Fruit fly (Drosophila melanogaster) whole organism, embryonic: ENCODE results near the gene CG13380.

ENCODE experiments used
- ATbp ChIP-seq: fragments of 200-800 bp; sonication (Bioruptor generic); optimal IDR thresholded peaks from 2 replicates; lab custom pipeline; 2017; ENCODE audit warnings: missing biosample characterization, mild to moderate bottlenecking, missing genetic modification characterization, missing genetic modification reagents
- BEAF-32 ChIP-seq: fragments of 200-800 bp; sonication (Bioruptor generic); optimal IDR thresholded peaks from 3 replicates; lab custom pipeline; 2017; ENCODE audit warnings: missing biosample characterization, missing genetic modification characterization, mild to moderate bottlenecking, moderate library complexity, missing genetic modification reagents
- Bteb2 ChIP-seq: fragments of 200-800 bp; sonication (Bioruptor generic); optimal IDR thresholded peaks from 2 replicates; lab custom pipeline; 2016; ENCODE audit warnings: missing biosample characterization, missing genetic modification characterization
- CG13624 ChIP-seq: fragments of 200-800 bp; sonication (Bioruptor generic); optimal IDR thresholded peaks from 2 replicates; lab custom pipeline; 2016; ENCODE audit warnings: missing biosample characterization, missing genetic modification characterization
- CG13775 ChIP-seq: fragments of 200-800 bp; sonication (Bioruptor generic); optimal IDR thresholded peaks from 3 replicates; lab custom pipeline; 2017; ENCODE audit warnings: missing biosample characterization, mild to moderate bottlenecking, missing genetic modification characterization
- CG13894 ChIP-seq: fragments of 200-800 bp; sonication (Bioruptor generic); optimal IDR thresholded peaks from 3 replicates; lab custom pipeline; 2018; ENCODE audit warnings: missing biosample characterization, mild to moderate bottlenecking, missing genetic modification characterization, moderate library complexity
- CG14050 ChIP-seq: fragments of 200-800 bp; sonication (Bioruptor generic); IDR thresholded peaks from 3 replicates; pipeline ENCODE4 v1.3.6; 2022; ENCODE audit warnings: missing biosample characterization, missing genetic modification characterization
- CG14710 ChIP-seq: fragments of 200-800 bp; sonication (Bioruptor generic); optimal IDR thresholded peaks from 3 replicates; lab custom pipeline; 2019; ENCODE audit warnings: missing biosample characterization, mild to moderate bottlenecking, missing genetic modification characterization, moderate library complexity
- CG15514 ChIP-seq: fragments of 200-800 bp; sonication (Bioruptor generic); optimal IDR thresholded peaks from 3 replicates; lab custom pipeline; 2017; ENCODE audit warnings: missing biosample characterization, missing genetic modification characterization, mild to moderate bottlenecking, moderate library complexity, missing genetic modification reagents
- CG1602 ChIP-seq: fragments of 200-800 bp; sonication (Bioruptor generic); optimal IDR thresholded peaks from 3 replicates; lab custom pipeline; 2016; ENCODE audit warnings: missing biosample characterization, missing genetic modification characterization
- CG17568 ChIP-seq: fragments of 200-800 bp; sonication (Bioruptor generic); optimal IDR thresholded peaks from 2 replicates; lab custom pipeline; 2018; ENCODE audit warnings: missing biosample characterization, mild to moderate bottlenecking, missing genetic modification characterization, moderate library complexity
- CG17829 ChIP-seq: fragments of 200-800 bp; optimal IDR thresholded peaks from 2 replicates; lab custom pipeline; 2019; ENCODE audit warnings: missing biosample characterization, mild to moderate bottlenecking, missing genetic modification characterization, moderate library complexity
- CG17912 ChIP-seq: fragments of 200-800 bp; sonication (Bioruptor generic); optimal IDR thresholded peaks from 2 replicates; lab custom pipeline; 2018; ENCODE audit warnings: missing biosample characterization, mild to moderate bottlenecking, missing genetic modification characterization
- CG2712 ChIP-seq: fragments of 200-800 bp; optimal IDR thresholded peaks from 3 replicates; lab custom pipeline; 2019; ENCODE audit warnings: missing biosample characterization, mild to moderate bottlenecking, missing genetic modification characterization, moderate library complexity
- CG3163 ChIP-seq: fragments of 200-800 bp; sonication (Bioruptor generic); optimal IDR thresholded peaks from 3 replicates; lab custom pipeline; 2016; ENCODE audit warnings: missing biosample characterization, missing genetic modification characterization
- CG32532 ChIP-seq: fragments of 200-800 bp; sonication (Bioruptor generic); IDR thresholded peaks from 2 replicates; pipeline ENCODE4 v1.3.6; 2022; ENCODE audit warnings: missing biosample characterization, missing genetic modification characterization
- CG4730 ChIP-seq: fragments of 200-800 bp; sonication (Bioruptor generic); IDR thresholded peaks from 2 replicates; pipeline ENCODE4 v1.3.6; 2022; ENCODE audit warnings: missing biosample characterization, missing genetic modification characterization
- CG5245 ChIP-seq: fragments of 200-800 bp; sonication (Bioruptor generic); optimal IDR thresholded peaks from 3 replicates; lab custom pipeline; 2016; ENCODE audit warnings: missing biosample characterization, missing genetic modification characterization
- CG6254 ChIP-seq: fragments of 200-800 bp; sonication (Bioruptor generic); optimal IDR thresholded peaks from 3 replicates; lab custom pipeline; 2017; ENCODE audit warnings: mild to moderate bottlenecking, missing biosample characterization, missing genetic modification reagents, missing genetic modification characterization
- CG6765 ChIP-seq: fragments of 200-800 bp; sonication (Bioruptor generic); optimal IDR thresholded peaks from 3 replicates; lab custom pipeline; 2017; ENCODE audit warnings: missing biosample characterization, mild to moderate bottlenecking, missing genetic modification characterization
- CG7745 ChIP-seq: fragments of 200-800 bp; sonication (Bioruptor generic); optimal IDR thresholded peaks from 2 replicates; lab custom pipeline; 2018; ENCODE audit warnings: missing biosample characterization, mild to moderate bottlenecking, missing genetic modification characterization, moderate library complexity
- CG8388 ChIP-seq: fragments of 200-800 bp; sonication (Bioruptor generic); optimal IDR thresholded peaks from 2 replicates; lab custom pipeline; 2019; ENCODE audit warnings: missing biosample characterization, mild to moderate bottlenecking, missing genetic modification characterization, moderate library complexity
- CG9876 ChIP-seq: fragments of 200-800 bp; sonication (Bioruptor generic); optimal IDR thresholded peaks from 2 replicates; lab custom pipeline; 2016; ENCODE audit warnings: missing biosample characterization, missing genetic modification characterization
- Elba2 ChIP-seq: fragments of 200-800 bp; sonication (Bioruptor generic); optimal IDR thresholded peaks from 3 replicates; lab custom pipeline; 2016; ENCODE audit warnings: missing biosample characterization, missing genetic modification characterization
- Ets97D ChIP-seq: fragments of 200-800 bp; sonication (Bioruptor generic); optimal IDR thresholded peaks from 3 replicates; lab custom pipeline; 2016; ENCODE audit warnings: missing biosample characterization, missing genetic modification characterization
- MTF-1 ChIP-seq: fragments of 200-800 bp; sonication (Bioruptor generic); optimal IDR thresholded peaks from 2 replicates; lab custom pipeline; 2018; ENCODE audit warnings: missing biosample characterization, mild to moderate bottlenecking, missing genetic modification characterization, borderline replicate concordance
- NK7.1 ChIP-seq: fragments of 200-800 bp; sonication (Bioruptor generic); optimal IDR thresholded peaks from 3 replicates; lab custom pipeline; 2016; ENCODE audit warnings: missing biosample characterization, missing genetic modification characterization
- Nf-YC ChIP-seq: fragments of 200-800 bp; optimal IDR thresholded peaks from 3 replicates; lab custom pipeline; 2019; ENCODE audit warnings: missing biosample characterization, mild to moderate bottlenecking, missing genetic modification characterization, moderate library complexity
- Spps ChIP-seq: fragments of 200-800 bp; sonication (Bioruptor generic); optimal IDR thresholded peaks from 2 replicates; lab custom pipeline; 2018; ENCODE audit warnings: missing biosample characterization, mild to moderate bottlenecking, missing genetic modification characterization
- bsh ChIP-seq, 2 experiments: fragments of 200-800 bp; sonication (Bioruptor generic); optimal IDR thresholded peaks; 2 replicates each; lab custom pipeline; 2017 to 2018; ENCODE audit warnings: mild to moderate bottlenecking in 2 of 2, missing biosample characterization in 2 of 2, missing genetic modification characterization in 2 of 2, moderate library complexity in 1 of 2
- ci ChIP-seq: fragments of 200-800 bp; sonication (Bioruptor generic); IDR thresholded peaks from 3 replicates; pipeline ENCODE4 v1.3.6; 2022; ENCODE audit warnings: missing biosample characterization, missing genetic modification characterization
- ems ChIP-seq: fragments of 200-800 bp; sonication (Bioruptor generic); optimal IDR thresholded peaks from 3 replicates; lab custom pipeline; 2016; ENCODE audit warnings: missing biosample characterization, missing genetic modification characterization
- exex ChIP-seq: fragments of 200-800 bp; sonication (Bioruptor generic); optimal IDR thresholded peaks from 4 replicates; lab custom pipeline; 2018; ENCODE audit warnings: missing biosample characterization, mild to moderate bottlenecking, missing genetic modification characterization, moderate library complexity
- fd3F ChIP-seq: fragments of 200-800 bp; sonication (Bioruptor generic); optimal IDR thresholded peaks from 2 replicates; lab custom pipeline; 2018; ENCODE audit warnings: missing biosample characterization, mild to moderate bottlenecking, missing genetic modification characterization, moderate library complexity
- gt ChIP-seq: fragments of 200-800 bp; sonication (Bioruptor generic); IDR thresholded peaks from 2 replicates; pipeline ENCODE4 v1.3.6; 2022; ENCODE audit warnings: missing biosample characterization, missing genetic modification characterization
- jigr1 ChIP-seq: fragments of 200-800 bp; sonication (Bioruptor generic); IDR thresholded peaks from 3 replicates; pipeline ENCODE4 v1.3.6; 2022; ENCODE audit warnings: missing biosample characterization, missing genetic modification characterization
- lbe ChIP-seq: fragments of 200-800 bp; sonication (Bioruptor generic); optimal IDR thresholded peaks from 2 replicates; lab custom pipeline; 2016; ENCODE audit warnings: missing biosample characterization, mild to moderate bottlenecking, missing genetic modification characterization
- pan ChIP-seq, 4 experiments: fragments of >200 bp in 3 of 4; fragments of 200-800 bp in 1 of 4; sonication (Bioruptor generic) in 1 of 4; optimal IDR thresholded peaks in 3 of 4; IDR thresholded peaks in 1 of 4; 2 replicates each; pipeline versions ENCODE4 v1.3.6 to Lab custom; 2017 to 2022; ENCODE audit warnings: missing biosample characterization in 2 of 4, missing genetic modification characterization in 2 of 4, mixed read lengths in 1 of 4
- run ChIP-seq: fragments of 200-800 bp; sonication (Bioruptor generic); optimal IDR thresholded peaks from 3 replicates; lab custom pipeline; 2018; ENCODE audit warnings: missing biosample characterization, mild to moderate bottlenecking, missing genetic modification characterization
- sens ChIP-seq: fragments of 200-800 bp; sonication (Bioruptor generic); peaks from one replicate; lab custom pipeline; 2016; ENCODE audit warnings: missing biosample characterization, missing genetic modification characterization
- sr ChIP-seq: fragments of 200-800 bp; sonication (Bioruptor generic); IDR thresholded peaks from 3 replicates; pipeline ENCODE4 v1.3.6; 2022; ENCODE audit warnings: missing biosample characterization, missing genetic modification characterization
- unc-4 ChIP-seq: fragments of 200-800 bp; sonication (Bioruptor generic); IDR thresholded peaks from 2 replicates; pipeline ENCODE4 v1.3.6; 2022; ENCODE audit warnings: missing biosample characterization, missing genetic modification characterization; ENCODE audit not compliant: partially characterized antibody
- unpg ChIP-seq: fragments of 200-800 bp; sonication (Bioruptor generic); optimal IDR thresholded peaks from 3 replicates; lab custom pipeline; 2018; ENCODE audit warnings: missing biosample characterization, mild to moderate bottlenecking, missing genetic modification characterization, moderate library complexity
- vvl ChIP-seq: fragments of 200-800 bp; sonication (Bioruptor generic); IDR thresholded peaks from 2 replicates; pipeline ENCODE4 v1.3.6; 2022; ENCODE audit warnings: missing biosample characterization, missing genetic modification characterization
- wor ChIP-seq: fragments of 200-800 bp; sonication (Bioruptor generic); IDR thresholded peaks from 2 replicates; pipeline ENCODE4 v1.3.6; 2022; ENCODE audit warnings: missing biosample characterization, missing genetic modification characterization
- zen ChIP-seq: fragments of 200-800 bp; sonication (Bioruptor generic); optimal IDR thresholded peaks from 3 replicates; lab custom pipeline; 2018; ENCODE audit warnings: missing biosample characterization, mild to moderate bottlenecking, missing genetic modification characterization, moderate library complexity
- zen2 ChIP-seq: fragments of 200-800 bp; sonication (Bioruptor generic); IDR thresholded peaks from 3 replicates; pipeline ENCODE4 v1.3.6; 2022; ENCODE audit warnings: missing biosample characterization, missing genetic modification characterization; ENCODE audit not compliant: partially characterized antibody

Gene CG13380

dm6 chr3L:18640584-18641527 lies 23.1 kb upstream of the CG13380 start (continued):
- peak; percentile 77 for TF ChIP-seq CG17568 (GFP tag; lab: Kevin White, UChicago)
- TF ChIP-seq vvl (GFP tag; lab: Robert Waterston, UW), result peak; percentile 99
- TF ChIP-seq Ets97D (GFP tag; lab: Kevin White, UChicago), result peak; percentile 79
- peak; percentile 73 to 85 for TF ChIP-seq bsh (GFP tag; optimal IDR thresholded peaks at IDR 0.05; lab: Kevin White, UChicago)
- peak; percentile 88 for TF ChIP-seq CG8388 (GFP tag; lab: Kevin White, UChicago)
- TF ChIP-seq Nf-YC (tag; lab: Kevin White, UChicago), result peak; percentile 60
- TF ChIP-seq wor (GFP tag; lab: Robert Waterston, UW), result peak; percentile 91
- TF ChIP-seq Bteb2 (GFP tag; lab: Kevin White, UChicago), result peak; percentile 96
- TF ChIP-seq ems (GFP tag; lab: Kevin White, UChicago), result peak; percentile 88
- TF ChIP-seq CG4730 (GFP tag; lab: Robert Waterston, UW), result peak; percentile 97
- TF ChIP-seq gt (GFP tag; lab: Robert Waterston, UW), result peak; percentile 88
- TF ChIP-seq CG3163 (GFP tag; lab: Kevin White, UChicago), result peak; percentile 84
- peak; percentile 83 for TF ChIP-seq CG2712 (tag; lab: Kevin White, UChicago)
- no peak for TF ChIP-seq BEAF-32 (GFP tag; lab: Kevin White, UChicago)
- peak; percentile 89 for TF ChIP-seq jigr1 (GFP tag; lab: Robert Waterston, UW)
- peak; percentile 78 for TF ChIP-seq ATbp (GFP tag; lab: Kevin White, UChicago)
- TF ChIP-seq run (tag; lab: Kevin White, UChicago), result peak; percentile 91
- TF ChIP-seq zen2 (GFP tag; lab: Robert Waterston, UW), result no peak
- TF ChIP-seq unpg (GFP tag; lab: Kevin White, UChicago), result peak; percentile 93
- peak; percentile 72 for TF ChIP-seq lbe
- TF ChIP-seq zen (tag; lab: Kevin White, UChicago), result peak; percentile 76
- peak; percentile 82 for TF ChIP-seq CG17829 (tag; lab: Kevin White, UChicago)
- TF ChIP-seq exex (tag; lab: Kevin White, UChicago), result peak; percentile 62
- peak; percentile 90 for TF ChIP-seq CG5245 (GFP tag; lab: Kevin White, UChicago)
- TF ChIP-seq Spps (tag; lab: Kevin White, UChicago), result peak; percentile 63
- TF ChIP-seq CG1602 (GFP tag; lab: Kevin White, UChicago), result peak; percentile 85
- TF ChIP-seq CG7745 (tag; lab: Kevin White, UChicago), result no peak
- TF ChIP-seq CG14050 (GFP tag; lab: Robert Waterston, UW), result peak; percentile 95
- peak; percentile 89 for TF ChIP-seq CG6765 (GFP tag; lab: Kevin White, UChicago)
- peak; percentile 86 for TF ChIP-seq CG13775
- TF ChIP-seq CG32532, result peak; percentile 99
- no peak for TF ChIP-seq pan (optimal IDR thresholded peaks at IDR 0.05; lab: Kevin White, UChicago)
- TF ChIP-seq pan (GFP tag; optimal IDR thresholded peaks at IDR 0.05 in 1 of 2, IDR thresholded peaks at IDR 0.05 in 1 of 2), result peak in 1 of 2 experiments; percentile 98
- TF ChIP-seq CG17912, result peak; percentile 67
- no peak for TF ChIP-seq Elba2
- TF ChIP-seq CG9876 (GFP tag; lab: Kevin White, UChicago), result peak; percentile 91
- TF ChIP-seq fd3F (GFP tag; lab: Kevin White, UChicago), result peak; percentile 93
- TF ChIP-seq NK7.1 (GFP tag; lab: Kevin White, UChicago), result peak; percentile 91
- peak; percentile 86 for TF ChIP-seq CG15514 (GFP tag; lab: Kevin White, UChicago)
- peak; percentile 97 for TF ChIP-seq CG13624 (GFP tag; lab: Kevin White, UChicago)
- peak; percentile 78 for TF ChIP-seq CG14710 (tag; lab: Kevin White, UChicago)
- TF ChIP-seq CG13894 (tag; lab: Kevin White, UChicago), result peak; percentile 93
- peak; percentile 72 for TF ChIP-seq MTF-1 (GFP tag; lab: Kevin White, UChicago)
- peak; percentile 63 for TF ChIP-seq CG6254
- no peak for TF ChIP-seq unc-4 (GFP tag; lab: Robert Waterston, UW)
- peak; percentile 89 for TF ChIP-seq sr (GFP tag; lab: Robert Waterston, UW)
- TF ChIP-seq sens (GFP tag; lab: Kevin White, UChicago), result peak; percentile 98
- TF ChIP-seq ci (GFP tag; lab: Robert Waterston, UW), result peak; percentile 98
